Worm (Caenorhabditis elegans) whole organism, L4/young adult: ENCODE results near the gene W08G11.5.

Experiments
- W03F9.2 ChIP-seq: fragments of 150-350 bp; optimal IDR thresholded peaks from 2 replicates; lab custom pipeline; 2014; ENCODE audit warnings: missing biosample characterization, missing genetic modification characterization
- dao-5 ChIP-seq: sonication (generic microtip); optimal IDR thresholded peaks from 2 replicates; lab custom pipeline; 2016; ENCODE audit warnings: missing genotype, missing genetic modification characterization, moderate library complexity, missing compliant biosample characterization
- him-1 ChIP-seq: sonication (generic microtip); optimal IDR thresholded peaks from 2 replicates; lab custom pipeline; 2016; ENCODE audit warnings: missing genotype, missing genetic modification reagents, missing genetic modification characterization, missing compliant biosample characterization

DNA sequence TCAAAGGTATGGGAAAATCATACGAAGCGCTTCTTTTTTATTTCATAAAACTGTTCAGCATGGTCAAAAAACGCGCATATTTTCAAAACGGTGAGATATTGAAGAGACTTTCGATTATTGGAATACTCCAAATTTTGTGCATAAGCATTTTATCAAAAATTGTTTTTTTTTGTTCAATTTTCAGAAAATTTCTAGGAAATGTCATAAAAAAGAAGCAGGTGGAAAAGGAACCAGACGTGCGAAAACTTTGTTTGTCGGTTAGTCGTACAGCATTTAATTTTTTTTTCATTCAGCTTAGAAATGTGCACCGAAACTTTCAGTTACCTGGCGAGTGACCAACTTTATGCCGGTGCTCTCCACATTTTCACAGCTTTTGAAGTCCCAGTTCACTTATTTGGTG, 12.9 kb downstream of the W08G11.5 start, which contains the start of gene srh-167:
- TF ChIP-seq him-1 (no peak), dao-5 (no peak), W03F9.2 (tag; lab: Kevin White, UChicago) (no peak)
